Fruit fly (Drosophila melanogaster) whole organism, embryonic: ENCODE measurements around the gene CG9948.

Source experiments
- ATbp ChIP-seq: fragments of 200-800 bp; sonication (Bioruptor generic); optimal IDR thresholded peaks from 2 replicates; lab custom pipeline; 2017; ENCODE audit warnings: missing biosample characterization, mild to moderate bottlenecking, missing genetic modification characterization, missing genetic modification reagents
- Ada2b ChIP-seq: fragments of 200-800 bp; sonication (Bioruptor generic); IDR thresholded peaks from 2 replicates; pipeline ENCODE4 v1.3.6; 2022; ENCODE audit warnings: missing biosample characterization, missing genetic modification characterization
- BEAF-32 ChIP-seq: fragments of 200-800 bp; sonication (Bioruptor generic); optimal IDR thresholded peaks from 3 replicates; lab custom pipeline; 2017; ENCODE audit warnings: missing biosample characterization, missing genetic modification characterization, mild to moderate bottlenecking, moderate library complexity, missing genetic modification reagents
- CG12659 ChIP-seq: fragments of 200-800 bp; sonication (Bioruptor generic); optimal IDR thresholded peaks from 3 replicates; lab custom pipeline; 2017; ENCODE audit warnings: mild to moderate bottlenecking, missing biosample characterization, missing genetic modification reagents, missing genetic modification characterization
- CG12744 ChIP-seq: fragments of 200-800 bp; sonication (Bioruptor generic); optimal IDR thresholded peaks from 2 replicates; lab custom pipeline; 2016; ENCODE audit warnings: missing biosample characterization, missing genetic modification characterization
- CG16779 ChIP-seq: fragments of 200-800 bp; sonication (Bioruptor generic); IDR thresholded peaks from 2 replicates; pipeline ENCODE4 v1.3.6; 2022; ENCODE audit warnings: missing biosample characterization, missing genetic modification characterization
- CG17361 ChIP-seq: fragments of 200-800 bp; sonication (Bioruptor generic); IDR thresholded peaks from 3 replicates; pipeline ENCODE4 v1.3.6; 2022; ENCODE audit warnings: missing biosample characterization, missing genetic modification characterization
- CG17568 ChIP-seq: fragments of 200-800 bp; sonication (Bioruptor generic); optimal IDR thresholded peaks from 2 replicates; lab custom pipeline; 2018; ENCODE audit warnings: missing biosample characterization, mild to moderate bottlenecking, missing genetic modification characterization, moderate library complexity
- CG17912 ChIP-seq: fragments of 200-800 bp; sonication (Bioruptor generic); optimal IDR thresholded peaks from 2 replicates; lab custom pipeline; 2018; ENCODE audit warnings: missing biosample characterization, mild to moderate bottlenecking, missing genetic modification characterization
- CG18619 ChIP-seq: fragments of 200-800 bp; sonication (Bioruptor generic); optimal IDR thresholded peaks from 3 replicates; lab custom pipeline; 2017; ENCODE audit warnings: missing biosample characterization, mild to moderate bottlenecking, missing genetic modification characterization
- CG2678 ChIP-seq: fragments of 200-800 bp; sonication (Bioruptor generic); optimal IDR thresholded peaks from 3 replicates; lab custom pipeline; 2019; ENCODE audit warnings: missing biosample characterization, mild to moderate bottlenecking, missing genetic modification characterization, moderate library complexity
- CG2712 ChIP-seq: fragments of 200-800 bp; optimal IDR thresholded peaks from 3 replicates; lab custom pipeline; 2019; ENCODE audit warnings: missing biosample characterization, mild to moderate bottlenecking, missing genetic modification characterization, moderate library complexity
- CG3281 ChIP-seq: fragments of 200-800 bp; sonication (Bioruptor generic); optimal IDR thresholded peaks from 3 replicates; lab custom pipeline; 2017; ENCODE audit warnings: missing biosample characterization, mild to moderate bottlenecking, missing genetic modification characterization
- CG3838 ChIP-seq: fragments of 200-800 bp; sonication (Bioruptor generic); optimal IDR thresholded peaks from 3 replicates; lab custom pipeline; 2016; ENCODE audit warnings: missing biosample characterization, missing genetic modification characterization
- CG43689 ChIP-seq: fragments of 200-800 bp; sonication (Bioruptor generic); IDR thresholded peaks from 2 replicates; pipeline ENCODE4 v1.3.6; 2022; ENCODE audit warnings: missing biosample characterization, missing genetic modification characterization
- CG6689 ChIP-seq: fragments of 200-800 bp; sonication (Bioruptor generic); IDR thresholded peaks from 2 replicates; pipeline ENCODE4 v1.3.6; 2022; ENCODE audit warnings: missing biosample characterization, missing genetic modification characterization
- CG8924 ChIP-seq: fragments of 200-800 bp; optimal IDR thresholded peaks from 3 replicates; lab custom pipeline; 2019; ENCODE audit warnings: missing biosample characterization, mild to moderate bottlenecking, missing genetic modification characterization, moderate library complexity
- CG9817 ChIP-seq: fragments of 200-800 bp; sonication (Bioruptor generic); optimal IDR thresholded peaks from 2 replicates; lab custom pipeline; 2018; ENCODE audit warnings: missing biosample characterization, mild to moderate bottlenecking, missing genetic modification characterization, moderate library complexity
- Camta ChIP-seq: fragments of 200-800 bp; sonication (Bioruptor generic); optimal IDR thresholded peaks from 2 replicates; lab custom pipeline; 2016; ENCODE audit warnings: missing biosample characterization, missing genetic modification characterization
- Chrac-16 ChIP-seq: fragments of 200-800 bp; sonication (Bioruptor generic); optimal IDR thresholded peaks from 3 replicates; lab custom pipeline; 2016; ENCODE audit warnings: missing biosample characterization, missing genetic modification characterization
- Fer1 ChIP-seq: fragments of 200-800 bp; sonication (Bioruptor generic); optimal IDR thresholded peaks from 2 replicates; lab custom pipeline; 2017; ENCODE audit warnings: missing biosample characterization, mild to moderate bottlenecking, missing genetic modification characterization
- Fer3 ChIP-seq: fragments of 200-800 bp; sonication (Bioruptor generic); optimal IDR thresholded peaks from 2 replicates; lab custom pipeline; 2018; ENCODE audit warnings: missing biosample characterization, mild to moderate bottlenecking, missing genetic modification characterization, moderate library complexity
- GATAe ChIP-seq: fragments of 200-800 bp; sonication (Bioruptor generic); conservative IDR thresholded peaks from 2 replicates; pipeline ENCODE4 v1.3.6; 2022; ENCODE audit warnings: missing biosample characterization, missing genetic modification characterization
- Gug ChIP-seq: fragments of 200-800 bp; sonication (Bioruptor generic); IDR thresholded peaks from 4 replicates; pipeline ENCODE4 v1.3.6; 2022; ENCODE audit warnings: missing biosample characterization, missing genetic modification characterization
- HLH4C ChIP-seq: fragments of 200-800 bp; sonication (Bioruptor generic); IDR thresholded peaks from 3 replicates; pipeline ENCODE4 v1.3.6; 2022; ENCODE audit warnings: missing biosample characterization, missing genetic modification characterization; ENCODE audit not compliant: partially characterized antibody
- HmgZ ChIP-seq: fragments of 200-800 bp; sonication (Bioruptor generic); optimal IDR thresholded peaks from 2 replicates; lab custom pipeline; 2018; ENCODE audit warnings: missing biosample characterization, mild to moderate bottlenecking, missing genetic modification characterization
- Hmx ChIP-seq: fragments of 200-800 bp; sonication (Bioruptor generic); optimal IDR thresholded peaks from 2 replicates; lab custom pipeline; 2016; ENCODE audit warnings: missing biosample characterization, missing genetic modification characterization
- Hr51 ChIP-seq, 2 experiments: fragments of 200-800 bp; sonication (Bioruptor generic); optimal IDR thresholded peaks; 2 replicates in 1 of 2; 3 replicates in 1 of 2; lab custom pipeline; 2016 to 2018; ENCODE audit warnings: missing biosample characterization in 2 of 2, missing genetic modification characterization in 2 of 2, mild to moderate bottlenecking in 1 of 2, moderate library complexity in 1 of 2
- Lpt ChIP-seq: fragments of >200 bp; optimal IDR thresholded peaks from 2 replicates; lab custom pipeline; 2018; ENCODE audit warnings: missing biosample characterization, missing genetic modification characterization
- Neu2 ChIP-seq: fragments of 200-800 bp; sonication (Bioruptor generic); optimal IDR thresholded peaks from 3 replicates; lab custom pipeline; 2016; ENCODE audit warnings: missing biosample characterization, missing genetic modification characterization, borderline replicate concordance
- Sox100B ChIP-seq: fragments of 200-800 bp; sonication (Bioruptor generic); optimal IDR thresholded peaks from 3 replicates; lab custom pipeline; 2018; ENCODE audit warnings: missing biosample characterization, mild to moderate bottlenecking, missing genetic modification characterization
- Sox102F ChIP-seq: fragments of 200-800 bp; sonication (Bioruptor generic); optimal IDR thresholded peaks from 2 replicates; lab custom pipeline; 2018; ENCODE audit warnings: missing biosample characterization, mild to moderate bottlenecking, missing genetic modification characterization, moderate library complexity
- Usf ChIP-seq: fragments of 200-800 bp; sonication (Bioruptor generic); optimal IDR thresholded peaks from 2 replicates; lab custom pipeline; 2017; ENCODE audit warnings: missing genotype, missing biosample characterization, missing genetic modification characterization
- ac ChIP-seq: fragments of 200-800 bp; sonication (Bioruptor generic); optimal IDR thresholded peaks from 3 replicates; lab custom pipeline; 2017; ENCODE audit warnings: missing biosample characterization, mild to moderate bottlenecking, missing genetic modification characterization
- ap ChIP-seq: fragments of 200-800 bp; sonication (Bioruptor generic); IDR thresholded peaks from 2 replicates; pipeline ENCODE4 v1.3.6; 2022; ENCODE audit warnings: missing biosample characterization, missing genetic modification characterization
- cato ChIP-seq: fragments of 200-800 bp; sonication (Bioruptor generic); optimal IDR thresholded peaks from 2 replicates; lab custom pipeline; 2016; ENCODE audit warnings: missing biosample characterization, missing genetic modification characterization, borderline replicate concordance
- crol ChIP-seq: fragments of 200-800 bp; sonication (Bioruptor generic); IDR thresholded peaks from 2 replicates; pipeline ENCODE4 v1.3.6; 2022; ENCODE audit warnings: missing biosample characterization, missing genetic modification characterization
- cwo ChIP-seq: fragments of 200-800 bp; sonication (Bioruptor generic); optimal IDR thresholded peaks from 3 replicates; lab custom pipeline; 2017; ENCODE audit warnings: missing biosample characterization, missing genetic modification characterization, mild to moderate bottlenecking, moderate library complexity, missing genetic modification reagents
- dimm ChIP-seq: fragments of 200-800 bp; sonication (Bioruptor generic); IDR thresholded peaks from 2 replicates; pipeline ENCODE4 v1.3.6; 2022; ENCODE audit warnings: missing biosample characterization, missing genetic modification characterization
- dm ChIP-seq: fragments of 200-800 bp; sonication (Bioruptor generic); optimal IDR thresholded peaks from 3 replicates; lab custom pipeline; 2016; ENCODE audit warnings: missing biosample characterization, missing genetic modification characterization
- grau ChIP-seq: fragments of 200-800 bp; optimal IDR thresholded peaks from 3 replicates; lab custom pipeline; 2019; ENCODE audit warnings: missing biosample characterization, mild to moderate bottlenecking, missing genetic modification characterization, moderate library complexity
- lilli ChIP-seq: fragments of 200-800 bp; sonication (Bioruptor generic); optimal IDR thresholded peaks from 3 replicates; lab custom pipeline; 2016; ENCODE audit warnings: missing biosample characterization, missing genetic modification characterization
- lola ChIP-seq, 3 experiments: fragments of >200 bp in 2 of 3; fragments of 200-800 bp in 1 of 3; sonication (Bioruptor generic) in 1 of 3; optimal IDR thresholded peaks; 2 replicates each; lab custom pipeline; 2017 to 2019; ENCODE audit warnings: missing biosample characterization in 3 of 3, missing genetic modification characterization in 3 of 3, mild to moderate bottlenecking in 1 of 3, moderate library complexity in 1 of 3
- odd ChIP-seq: fragments of 200-800 bp; sonication (Bioruptor generic); optimal IDR thresholded peaks from 2 replicates; lab custom pipeline; 2017; ENCODE audit warnings: missing biosample characterization, mild to moderate bottlenecking, missing genetic modification characterization
- pb ChIP-seq: fragments of 200-800 bp; sonication (Bioruptor generic); optimal IDR thresholded peaks from 3 replicates; lab custom pipeline; 2016; ENCODE audit warnings: missing biosample characterization, missing genetic modification characterization
- rib ChIP-seq: fragments of 200-800 bp; sonication (Bioruptor generic); IDR thresholded peaks from 2 replicates; pipeline ENCODE4 v1.3.6; 2022; ENCODE audit warnings: missing biosample characterization, missing genetic modification characterization
- shn ChIP-seq: fragments of 200-800 bp; sonication (Bioruptor generic); optimal IDR thresholded peaks from 3 replicates; lab custom pipeline; 2016; ENCODE audit warnings: missing biosample characterization, missing genetic modification characterization
- sisA ChIP-seq: fragments of 200-800 bp; sonication (Bioruptor generic); IDR thresholded peaks from 2 replicates; pipeline ENCODE4 v1.3.6; 2022; ENCODE audit warnings: missing biosample characterization, missing genetic modification characterization
- stc ChIP-seq: fragments of 200-800 bp; sonication (Bioruptor generic); IDR thresholded peaks from 2 replicates; pipeline ENCODE4 v1.3.6; 2022; ENCODE audit warnings: missing biosample characterization, missing genetic modification characterization
- unc-4 ChIP-seq: fragments of 200-800 bp; sonication (Bioruptor generic); IDR thresholded peaks from 2 replicates; pipeline ENCODE4 v1.3.6; 2022; ENCODE audit warnings: missing biosample characterization, missing genetic modification characterization; ENCODE audit not compliant: partially characterized antibody
- wek ChIP-seq: fragments of 200-800 bp; sonication (Bioruptor generic); optimal IDR thresholded peaks from 3 replicates; lab custom pipeline; 2018; ENCODE audit warnings: missing biosample characterization, mild to moderate bottlenecking, missing genetic modification characterization, moderate library complexity

The CG9948 gene

DNA sequence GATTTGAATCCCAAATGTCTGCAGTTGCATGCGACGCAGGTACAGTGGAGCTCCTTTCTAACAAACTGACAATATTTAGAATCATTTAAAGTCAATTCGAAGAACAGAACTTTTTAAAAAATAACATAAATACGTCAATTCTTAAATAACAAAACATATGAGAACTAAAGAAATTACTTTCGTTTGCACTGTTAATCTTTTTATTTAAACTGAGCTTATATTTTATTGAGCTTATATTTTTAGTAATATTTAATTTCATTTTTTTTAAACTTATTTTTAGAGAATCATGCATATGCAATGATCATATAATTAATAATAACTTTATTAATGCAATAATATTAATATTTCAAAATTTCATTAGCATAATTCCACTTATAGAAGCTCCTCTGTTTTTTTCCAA is 24.8 kb downstream of the CG9948 start (continued):
- TF ChIP-seq rib (no peak), CG18619 (no peak), dm (GFP tag; lab: Kevin White, UChicago) (no peak), Sox102F (GFP tag; lab: Kevin White, UChicago) (peak; percentile 12), ATbp (GFP tag; lab: Kevin White, UChicago) (no peak), CG9817 (tag; lab: Kevin White, UChicago) (no peak), ap (no peak), CG8924 (tag; lab: Kevin White, UChicago) (no peak), Hr51 (GFP tag; optimal IDR thresholded peaks at IDR 0.05; lab: Kevin White, UChicago) (no peak), CG16779 (GFP tag; lab: Robert Waterston, UW) (no peak), cwo (GFP tag; lab: Kevin White, UChicago) (no peak), lilli (no peak), CG17361 (peak; percentile 27; the same call in 1 of the 3 replicates), unc-4 (GFP tag; lab: Robert Waterston, UW) (no peak), ac (GFP tag; lab: Kevin White, UChicago) (no peak), CG6689 (GFP tag; lab: Robert Waterston, UW) (no peak), CG2712 (tag; lab: Kevin White, UChicago) (peak; percentile 51), CG12744 (GFP tag; lab: Kevin White, UChicago) (no peak), GATAe (GFP tag; lab: Robert Waterston, UW) (no peak), Chrac-16 (no peak), HmgZ (tag; lab: Kevin White, UChicago) (no peak), BEAF-32 (GFP tag; lab: Kevin White, UChicago) (no peak), cato (no peak), CG43689 (no peak), CG3281 (GFP tag; lab: Kevin White, UChicago) (no peak), CG2678 (tag; lab: Kevin White, UChicago) (peak; percentile 10), lola (GFP tag; optimal IDR thresholded peaks at IDR 0.05; lab: Kevin White, UChicago) (peak in 1 of 3 experiments; percentile 14), Gug (GFP tag; lab: Robert Waterston, UW) (no peak), shn (GFP tag; lab: Kevin White, UChicago) (no peak), Hmx (no peak), grau (peak; percentile 57), crol (GFP tag; lab: Robert Waterston, UW) (no peak), Camta (GFP tag; lab: Kevin White, UChicago) (no peak), stc (GFP tag; lab: Robert Waterston, UW) (no peak), CG12659 (GFP tag; lab: Kevin White, UChicago) (no peak), sisA (GFP tag; lab: Robert Waterston, UW) (no peak), HLH4C (GFP tag; lab: Robert Waterston, UW) (no peak), CG17568 (GFP tag; lab: Kevin White, UChicago) (no peak), Neu2 (no peak), odd (GFP tag; lab: Kevin White, UChicago) (no peak), wek (no peak), Lpt (GFP tag; lab: Kevin White, UChicago) (no peak), Fer1 (no peak), Ada2b (no peak), Sox100B (peak; percentile 9), dimm (GFP tag; lab: Robert Waterston, UW) (no peak), Usf (no peak), CG17912 (GFP tag; lab: Kevin White, UChicago) (no peak), pb (GFP tag; lab: Kevin White, UChicago) (no peak), CG3838 (GFP tag; lab: Kevin White, UChicago) (no peak), Fer3 (tag; lab: Kevin White, UChicago) (no peak)
